ENCODE assay signal across 5 fruit fly cellular contexts in genomic region chrX:13130175-13130822, dm6.
TF ChIP-seq lines count a peak whose summit lies in the region.

No protein-coding gene starts in this region.

- peak; percentile 5 for TF ChIP-seq CTCF in whole organism, embryonic (GFP tag; optimal IDR thresholded peaks at IDR 0.05; lab: Kevin White, UChicago)

TF ChIP-seq in whole organism, adult, 20 proteins besides CTCF, POLR2A, EP300 and RAD21 (continues in another document):
- TF ChIP-seq Crg-1 (GFP tag; optimal IDR thresholded peaks at IDR 0.05; lab: Kevin White, UChicago) (no peak), CG12768 (GFP tag; optimal IDR thresholded peaks at IDR 0.05; lab: Kevin White, UChicago) (no peak), kay (GFP tag; lab: Kevin White, UChicago; ENCODE audit: borderline replicate concordance) (peak; percentile 56), tj (GFP tag; optimal IDR thresholded peaks at IDR 0.05; lab: Kevin White, UChicago) (no peak), bab1 (GFP tag; optimal IDR thresholded peaks at IDR 0.05; lab: Kevin White, UChicago) (no peak), CG7101 (tag; optimal IDR thresholded peaks at IDR 0.05; lab: Kevin White, UChicago) (peak; percentile 37), CG11617 (GFP tag; optimal IDR thresholded peaks at IDR 0.05; lab: Kevin White, UChicago) (no peak), Clk (GFP tag; optimal IDR thresholded peaks at IDR 0.05; lab: Kevin White, UChicago) (no peak), CG33017 (tag; optimal IDR thresholded peaks at IDR 0.05; lab: Kevin White, UChicago) (no peak), CG14711 (tag; optimal IDR thresholded peaks at IDR 0.05; lab: Kevin White, UChicago) (peak; percentile 35), toe (GFP tag; optimal IDR thresholded peaks at IDR 0.05; lab: Kevin White, UChicago) (peak; percentile 42), Hr96 (GFP tag; optimal IDR thresholded peaks at IDR 0.05; lab: Kevin White, UChicago) (peak; percentile 5), CG1620 (GFP tag; optimal IDR thresholded peaks at IDR 0.05; lab: Kevin White, UChicago) (no peak), cnc (optimal IDR thresholded peaks at IDR 0.05; lab: Kevin White, UChicago) (no peak), cic (GFP tag; optimal IDR thresholded peaks at IDR 0.05; lab: Kevin White, UChicago) (no peak), ovo (GFP tag; optimal IDR thresholded peaks at IDR 0.05; lab: Kevin White, UChicago) (no peak), CG7045 (GFP tag; optimal IDR thresholded peaks at IDR 0.05; lab: Kevin White, UChicago) (peak; percentile 52), Mnt (GFP tag; optimal IDR thresholded peaks at IDR 0.05; lab: Kevin White, UChicago) (no peak), pad (GFP tag; optimal IDR thresholded peaks at IDR 0.05; lab: Kevin White, UChicago) (no peak)

TF ChIP-seq in whole organism, embryonic, 481 proteins besides CTCF, POLR2A, EP300 and RAD21 (continues in another document):
- peak in 1 of 2 experiments; percentile 74 for TF ChIP-seq Hr51 (GFP tag; optimal IDR thresholded peaks at IDR 0.05; lab: Kevin White, UChicago)
- peak; percentile 50 for TF ChIP-seq zen (tag; optimal IDR thresholded peaks at IDR 0.05; lab: Kevin White, UChicago)
- peak; percentile 56 for TF ChIP-seq schlank (tag; optimal IDR thresholded peaks at IDR 0.05; lab: Kevin White, UChicago)
- TF ChIP-seq CG2199 (GFP tag; IDR thresholded peaks at IDR 0.05; lab: Robert Waterston, UW): no peak
- TF ChIP-seq oc (tag; optimal IDR thresholded peaks at IDR 0.05; lab: Kevin White, UChicago): no peak
- TF ChIP-seq gcm (GFP tag; optimal IDR thresholded peaks at IDR 0.05; lab: Kevin White, UChicago): peak; percentile 70
- peak; percentile 45; the same call in 1 of the 3 replicates for TF ChIP-seq CG11695 (GFP tag; IDR thresholded peaks at IDR 0.05; lab: Robert Waterston, UW)
- TF ChIP-seq ems (GFP tag; optimal IDR thresholded peaks at IDR 0.05; lab: Kevin White, UChicago): peak; percentile 67
- peak; percentile 54 for TF ChIP-seq Hsf (GFP tag; optimal IDR thresholded peaks at IDR 0.05; lab: Kevin White, UChicago)
- TF ChIP-seq CG7987 (GFP tag; optimal IDR thresholded peaks at IDR 0.05; lab: Kevin White, UChicago): no peak
- TF ChIP-seq CG10209 (GFP tag; optimal IDR thresholded peaks at IDR 0.05; lab: Kevin White, UChicago): peak; percentile 81
- TF ChIP-seq CG11504 (tag; optimal IDR thresholded peaks at IDR 0.05; lab: Kevin White, UChicago): peak; percentile 85
- TF ChIP-seq CG6175 (GFP tag; IDR thresholded peaks at IDR 0.05; lab: Robert Waterston, UW): no peak
- peak; percentile 52 for TF ChIP-seq cwo (GFP tag; optimal IDR thresholded peaks at IDR 0.05; lab: Kevin White, UChicago)
- peak; percentile 34 for TF ChIP-seq Bdp1 (GFP tag; optimal IDR thresholded peaks at IDR 0.05; lab: Kevin White, UChicago)
- peak; percentile 73 for TF ChIP-seq CG1602 (GFP tag; optimal IDR thresholded peaks at IDR 0.05; lab: Kevin White, UChicago)
- peak; percentile 79 for TF ChIP-seq Hmr (GFP tag; optimal IDR thresholded peaks at IDR 0.05; lab: Kevin White, UChicago)
- TF ChIP-seq tup (GFP tag; optimal IDR thresholded peaks at IDR 0.05; lab: Kevin White, UChicago): no peak
- TF ChIP-seq insv (GFP tag; optimal IDR thresholded peaks at IDR 0.05; lab: Kevin White, UChicago): no peak

TF ChIP-seq in whole organism, prepupa, 60 proteins besides CTCF, POLR2A, EP300 and RAD21 (continues in another document):
- TF ChIP-seq ss (GFP tag; optimal IDR thresholded peaks at IDR 0.05; lab: Kevin White, UChicago) (peak; percentile 11 to 55), Met (GFP tag; optimal IDR thresholded peaks at IDR 0.05; lab: Kevin White, UChicago) (peak; percentile 56), CG6854 (GFP tag; optimal IDR thresholded peaks at IDR 0.05; lab: Kevin White, UChicago) (no peak), fd85E (GFP tag; optimal IDR thresholded peaks at IDR 0.05; lab: Kevin White, UChicago) (no peak), CG34406 (GFP tag; optimal IDR thresholded peaks at IDR 0.05; lab: Kevin White, UChicago) (peak; percentile 42), CG11762 (GFP tag; optimal IDR thresholded peaks at IDR 0.05; lab: Kevin White, UChicago; ENCODE audit: insufficient read depth) (peak; percentile 13), Sox15 (GFP tag; optimal IDR thresholded peaks at IDR 0.05; lab: Kevin White, UChicago) (peak; percentile 13), CG4318 (GFP tag; optimal IDR thresholded peaks at IDR 0.05; lab: Kevin White, UChicago) (peak; percentile 51), Ets96B (tag; optimal IDR thresholded peaks at IDR 0.05; lab: Kevin White, UChicago) (peak; percentile 65), CG11902 (GFP tag; optimal IDR thresholded peaks at IDR 0.05; lab: Kevin White, UChicago) (peak; percentile 5), Lpt (GFP tag; optimal IDR thresholded peaks at IDR 0.05; lab: Kevin White, UChicago) (no peak), CG8319 (GFP tag; optimal IDR thresholded peaks at IDR 0.05; lab: Kevin White, UChicago) (no peak), dsx (GFP tag; optimal IDR thresholded peaks at IDR 0.05; lab: Kevin White, UChicago; ENCODE audit: poor library complexity, severe bottlenecking) (peak; percentile 44), CG8119 (GFP tag; IDR thresholded peaks at IDR 0.05; lab: Robert Waterston, UW) (peak; percentile 66), vri (GFP tag; optimal IDR thresholded peaks at IDR 0.05; lab: Kevin White, UChicago) (peak; percentile 16), eg (GFP tag; IDR thresholded peaks at IDR 0.05; lab: Robert Waterston, UW) (peak; percentile 21; the same call in 2 of the 3 replicates), CG3032 (tag; optimal IDR thresholded peaks at IDR 0.05; lab: Kevin White, UChicago) (peak; percentile 63), OdsH (GFP tag; optimal IDR thresholded peaks at IDR 0.05; lab: Kevin White, UChicago) (peak; percentile 55), fkh (GFP tag; optimal IDR thresholded peaks at IDR 0.05; lab: Kevin White, UChicago) (peak; percentile 34)

TF ChIP-seq in whole organism, pupa, 21 proteins besides CTCF, POLR2A, EP300 and RAD21:
- TF ChIP-seq Pif1B (GFP tag; optimal IDR thresholded peaks at IDR 0.05; lab: Kevin White, UChicago) (peak; percentile 45), CG4496 (GFP tag; IDR thresholded peaks at IDR 0.05; lab: Robert Waterston, UW) (peak; percentile 50; the same call in 1 of the 3 replicates), CG8301 (tag; optimal IDR thresholded peaks at IDR 0.05; lab: Kevin White, UChicago) (peak; percentile 75), Snoo (tag; optimal IDR thresholded peaks at IDR 0.05; lab: Kevin White, UChicago) (peak; percentile 51), fd96Ca (GFP tag; IDR thresholded peaks at IDR 0.05; lab: Robert Waterston, UW) (no peak), CG32121 (GFP tag; IDR thresholded peaks at IDR 0.05; lab: Robert Waterston, UW) (no peak), Pif1A (GFP tag; optimal IDR thresholded peaks at IDR 0.05; lab: Kevin White, UChicago) (peak; percentile 71), CG13204 (GFP tag; optimal IDR thresholded peaks at IDR 0.05; lab: Kevin White, UChicago) (no peak), CG34367 (tag; optimal IDR thresholded peaks at IDR 0.05; lab: Kevin White, UChicago) (peak; percentile 47), CG10348 (GFP tag; IDR thresholded peaks at IDR 0.05; lab: Robert Waterston, UW) (no peak), CG8159 (tag; optimal IDR thresholded peaks at IDR 0.05; lab: Kevin White, UChicago) (peak; percentile 74), CG12605 (GFP tag; IDR thresholded peaks at IDR 0.05; lab: Robert Waterston, UW) (peak; percentile 15; the same call in 1 of the 2 replicates), D1 (tag; optimal IDR thresholded peaks at IDR 0.05; lab: Kevin White, UChicago) (peak; percentile 18), CG9948 (tag; optimal IDR thresholded peaks at IDR 0.05; lab: Kevin White, UChicago) (peak; percentile 66), CG14655 (GFP tag; optimal IDR thresholded peaks at IDR 0.05; lab: Kevin White, UChicago) (peak; percentile 84), CG15710 (tag; optimal IDR thresholded peaks at IDR 0.05; lab: Kevin White, UChicago) (peak; percentile 70), CG17806 (tag; optimal IDR thresholded peaks at IDR 0.05; lab: Kevin White, UChicago) (peak; percentile 60), EcR (GFP tag; optimal IDR thresholded peaks at IDR 0.05; lab: Kevin White, UChicago) (no peak)

TF ChIP-seq in whole organism, wandering third instar larva, 38 proteins besides CTCF, POLR2A, EP300 and RAD21 (continues in another document):
- peak; percentile 63 for TF ChIP-seq Sp1 (GFP tag; optimal IDR thresholded peaks at IDR 0.05; lab: Kevin White, UChicago)
- no peak for TF ChIP-seq Vsx2 (GFP tag; optimal IDR thresholded peaks at IDR 0.05; lab: Kevin White, UChicago; ENCODE audit: partially characterized antibody)
- TF ChIP-seq sv (GFP tag; optimal IDR thresholded peaks at IDR 0.05; lab: Kevin White, UChicago): peak; percentile 60
- TF ChIP-seq fru (GFP tag; optimal IDR thresholded peaks at IDR 0.05; lab: Kevin White, UChicago): peak; percentile 41
- TF ChIP-seq OdsH (GFP tag; optimal IDR thresholded peaks at IDR 0.05; lab: Kevin White, UChicago): peak; percentile 20
- no peak for TF ChIP-seq dsf (GFP tag; optimal IDR thresholded peaks at IDR 0.05; lab: Kevin White, UChicago; ENCODE audit: borderline replicate concordance)
- no peak for TF ChIP-seq Rel (GFP tag; optimal IDR thresholded peaks at IDR 0.05; lab: Kevin White, UChicago)
- peak; percentile 2 for TF ChIP-seq Rel (tag; optimal IDR thresholded peaks at IDR 0.05; lab: Kevin White, UChicago)
- TF ChIP-seq jim (GFP tag; optimal IDR thresholded peaks at IDR 0.05; lab: Kevin White, UChicago): no peak
- TF ChIP-seq usp (GFP tag; optimal IDR thresholded peaks at IDR 0.05; lab: Kevin White, UChicago): no peak
- no peak for TF ChIP-seq Mio (GFP tag; optimal IDR thresholded peaks at IDR 0.05; lab: Kevin White, UChicago)
- TF ChIP-seq lola (GFP tag; optimal IDR thresholded peaks at IDR 0.05; lab: Kevin White, UChicago): no peak
- no peak for TF ChIP-seq Myc (optimal IDR thresholded peaks at IDR 0.05; lab: Kevin White, UChicago)
- no peak for TF ChIP-seq Jra (GFP tag; optimal IDR thresholded peaks at IDR 0.05; lab: Kevin White, UChicago)
- TF ChIP-seq pan (optimal IDR thresholded peaks at IDR 0.05; lab: Kevin White, UChicago): no peak
- TF ChIP-seq woc (GFP tag; optimal IDR thresholded peaks at IDR 0.05; lab: Kevin White, UChicago): no peak
- peak; percentile 37 for TF ChIP-seq br (GFP tag; optimal IDR thresholded peaks at IDR 0.05; lab: Kevin White, UChicago)
- no peak for TF ChIP-seq Hr78 (GFP tag; optimal IDR thresholded peaks at IDR 0.05; lab: Kevin White, UChicago)
- no peak for TF ChIP-seq brk (GFP tag; optimal IDR thresholded peaks at IDR 0.05; lab: Kevin White, UChicago)
- peak in 1 of 2 experiments; percentile 33 for TF ChIP-seq foxo (GFP tag; optimal IDR thresholded peaks at IDR 0.05; lab: Kevin White, UChicago)
- no peak for TF ChIP-seq GATAd (GFP tag; optimal IDR thresholded peaks at IDR 0.05; lab: Kevin White, UChicago)
- no peak for TF ChIP-seq Dif (GFP tag; optimal IDR thresholded peaks at IDR 0.05; lab: Kevin White, UChicago; ENCODE audit: partially characterized antibody)
- no peak for TF ChIP-seq CrebA (GFP tag; optimal IDR thresholded peaks at IDR 0.05; lab: Kevin White, UChicago; ENCODE audit: borderline replicate concordance)
- TF ChIP-seq h (GFP tag; optimal IDR thresholded peaks at IDR 0.05; lab: Kevin White, UChicago): peak; percentile 34
- peak; percentile 57 for TF ChIP-seq HLH106 (tag; optimal IDR thresholded peaks at IDR 0.05; lab: Kevin White, UChicago)
